Worm (Caenorhabditis elegans): ENCODE results near the gene Y46E12A.3.
A peak's percentile ranks its signal among the peaks of the same experiment; 100 is the strongest.

The Y46E12A.3 gene

ce11 chrIII:1717772-1718171, 37.0 kb downstream of the Y46E12A.3 start:
- peak in 1 of 2 experiments; percentile 95 for TF ChIP-seq unc-62 (GFP tag; optimal IDR thresholded peaks at IDR 0.05 in 1 of 2)
- no peak for TF ChIP-seq unc-62 (tag; optimal IDR thresholded peaks at IDR 0.05)
- no peak for TF ChIP-seq ceh-62 (tag; optimal IDR thresholded peaks at IDR 0.05)

ce11 chrIII:1713991-1714611, 40.6 kb downstream of the Y46E12A.3 start:
- TF ChIP-seq unc-62 (GFP tag; optimal IDR thresholded peaks at IDR 0.05 in 1 of 2) (peak in 1 of 2 experiments; percentile 65), unc-62 (tag; optimal IDR thresholded peaks at IDR 0.05) (no peak), Y5F2A.4 (GFP tag; optimal IDR thresholded peaks at IDR 0.05) (no peak), snpc-1.2 (GFP tag; IDR thresholded peaks at IDR 0.05) (no peak)

ce11 chrIII:1707218-1707617, 47.5 kb downstream of the Y46E12A.3 start:
- peak; percentile 83 for TF ChIP-seq egl-43 (GFP tag; IDR thresholded peaks at IDR 0.05)
- TF ChIP-seq nhr-41 (GFP tag; IDR thresholded peaks at IDR 0.05), result peak; percentile 40; the same call in 1 of the 2 replicates
- TF ChIP-seq dmd-8 (GFP tag; IDR thresholded peaks at IDR 0.05), result peak; percentile 76; the same call in 1 of the 2 replicates
- TF ChIP-seq madf-5 (GFP tag; IDR thresholded peaks at IDR 0.05), result peak in 1 of 2 experiments; percentile 72; a peak in 1 of 4 replicates
- peak; percentile 44; the same call in 1 of the 2 replicates for TF ChIP-seq set-16 (GFP tag; IDR thresholded peaks at IDR 0.05)
- 0 out of 2 replicates have a peak, but pooled peaks have one; percentile 61 for TF ChIP-seq F26F4.8 (GFP tag; conservative IDR thresholded peaks at IDR 0.05)
- TF ChIP-seq D1046.2 (GFP tag; IDR thresholded peaks at IDR 0.05), result 0 out of 2 replicates have a peak, but pooled peaks have one; percentile 66
- TF ChIP-seq Y48G9A.11 (GFP tag; IDR thresholded peaks at IDR 0.05), result peak; percentile 53; the same call in 1 of the 2 replicates
- TF ChIP-seq lin-29 (GFP tag; IDR thresholded peaks at IDR 0.05), result peak; percentile 40; the same call in 1 of the 2 replicates
- peak; percentile 16 for TF ChIP-seq arid-1 (GFP tag; conservative IDR thresholded peaks at IDR 0.05)
- TF ChIP-seq lim-7 (GFP tag; IDR thresholded peaks at IDR 0.05), result peak; percentile 58; the same call in 1 of the 2 replicates
- 0 out of 2 replicates have a peak, but pooled peaks have one; percentile 26 for TF ChIP-seq F44E2.7 (GFP tag; IDR thresholded peaks at IDR 0.05)
- TF ChIP-seq ceh-44 (GFP tag; IDR thresholded peaks at IDR 0.05), result 0 out of 2 replicates have a peak, but pooled peaks have one; percentile 51
- peak; percentile 66; the same call in 1 of the 2 replicates for TF ChIP-seq snpc-1.2 (GFP tag; IDR thresholded peaks at IDR 0.05)
- 0 out of 2 replicates have a peak, but pooled peaks have one; percentile 22 for TF ChIP-seq T26A8.4 (GFP tag; IDR thresholded peaks at IDR 0.05)
- TF ChIP-seq lin-38 (GFP tag; IDR thresholded peaks at IDR 0.05), result peak; percentile 67
- TF ChIP-seq dmd-6 (GFP tag; IDR thresholded peaks at IDR 0.05), result peak; percentile 8; the same call in 1 of the 2 replicates

ce11 chrIII:1705799-1706198, 48.9 kb downstream of the Y46E12A.3 start, which contains the start of the genes fbxa-13 and Y22D7AR.2:
TSS of gene fbxa-13 (minus strand) at chrIII:1705899.
TSS of gene Y22D7AR.2 (plus strand) at chrIII:1705946.
- no peak for TF ChIP-seq mdt-29 (GFP tag; IDR thresholded peaks at IDR 0.05)
- no peak for TF ChIP-seq cey-2 (tag; optimal IDR thresholded peaks at IDR 0.05; ENCODE audit: borderline replicate concordance, insufficient read depth)
- TF ChIP-seq F49E8.2 (tag; optimal IDR thresholded peaks at IDR 0.05; ENCODE audit: borderline replicate concordance), result no peak
- no peak for TF ChIP-seq pha-4 (GFP tag; IDR thresholded peaks at IDR 0.05)
- TF ChIP-seq pha-4 (tag; optimal IDR thresholded peaks at IDR 0.05), result no peak
- TF ChIP-seq mes-2 (tag; optimal IDR thresholded peaks at IDR 0.05; ENCODE audit: poor library complexity, severe bottlenecking), result no peak
- no peak for TF ChIP-seq skn-1 (tag; optimal IDR thresholded peaks at IDR 0.05)
- peak; percentile 6 for TF ChIP-seq pqm-1 (tag; optimal IDR thresholded peaks at IDR 0.05)
- no peak for TF ChIP-seq zfp-2 (tag; optimal IDR thresholded peaks at IDR 0.05)
- no peak for TF ChIP-seq tra-1 (GFP tag; IDR thresholded peaks at IDR 0.05)

ce11 chrIII:1705331-1705730, 49.4 kb downstream of the Y46E12A.3 start:
- TF ChIP-seq aha-1 (tag), result peak; percentile 81
- peak; percentile 28 for TF ChIP-seq dpl-1 (GFP tag; optimal IDR thresholded peaks at IDR 0.05)
- TF ChIP-seq dve-1 (tag; optimal IDR thresholded peaks at IDR 0.05; ENCODE audit: insufficient read depth), result no peak
- no peak for TF ChIP-seq fos-1 (tag; optimal IDR thresholded peaks at IDR 0.05)
- no peak for TF ChIP-seq nhr-41 (GFP tag; IDR thresholded peaks at IDR 0.05)
- TF ChIP-seq Y48G9A.11 (GFP tag; IDR thresholded peaks at IDR 0.05), result no peak
- TF ChIP-seq spr-1 (tag; optimal IDR thresholded peaks at IDR 0.05), result no peak
- no peak for TF ChIP-seq R02D3.7 (tag; optimal IDR thresholded peaks at IDR 0.05)
- TF ChIP-seq hmg-1.1 (GFP tag; IDR thresholded peaks at IDR 0.05), result 0 out of 2 replicates have a peak, but pooled peaks have one; percentile 30
- TF ChIP-seq nhr-76 (tag; optimal IDR thresholded peaks at IDR 0.05), result no peak
- no peak for TF ChIP-seq nhr-237 (tag; optimal IDR thresholded peaks at IDR 0.05)
- no peak for TF ChIP-seq nhr-111 (GFP tag; optimal IDR thresholded peaks at IDR 0.05)
- TF ChIP-seq nhr-77 (tag; optimal IDR thresholded peaks at IDR 0.05), result peak; percentile 36
- TF ChIP-seq egl-27 (tag; optimal IDR thresholded peaks at IDR 0.05), result no peak
- TF ChIP-seq ZK546.5 (tag; optimal IDR thresholded peaks at IDR 0.05), result no peak
